Fruit fly (Drosophila melanogaster) S2 (cell line): Measurements from ENCODE around the gene Edg78E.

Experiments
- CG8478 ChIP-seq: fragments of >200 bp; optimal IDR thresholded peaks from 2 replicates; lab custom pipeline; 2018
- CTCF ChIP-seq, 2 experiments: fragments of >200 bp; optimal IDR thresholded peaks; 2 replicates each; lab custom pipeline; 2018

DNA sequence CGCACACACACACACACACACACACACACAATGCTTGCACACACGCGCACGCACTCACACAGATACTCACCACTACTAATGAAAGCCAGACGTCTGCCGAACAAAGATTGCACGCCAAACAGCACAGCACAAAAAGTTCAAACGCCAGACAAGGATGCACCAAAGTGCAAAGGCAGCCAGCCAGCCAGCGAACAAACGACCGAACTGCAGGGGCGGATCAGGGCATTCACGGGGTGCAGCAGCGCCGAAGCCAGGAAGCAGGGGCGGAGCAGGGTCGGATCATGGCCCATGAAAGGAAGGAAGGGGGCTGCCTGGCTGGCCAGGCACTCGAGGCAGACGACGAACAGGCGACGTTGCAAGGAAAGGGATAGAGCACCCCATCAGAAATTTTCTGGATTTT, 45.1 kb downstream of the Edg78E start:
- no peak for TF ChIP-seq CTCF (optimal IDR thresholded peaks at IDR 0.05; lab: Kevin White, UChicago)
- no peak for TF ChIP-seq CG8478 (lab: Kevin White, UChicago)
